Worm (Caenorhabditis elegans) whole organism, L3 larva: ENCODE measurements around the gene C05C12.6.

Source experiments
- elt-2 ChIP-seq: sonication (generic microtip); optimal IDR thresholded peaks from 2 replicates; lab custom pipeline; 2016; ENCODE audit warnings: missing genetic modification reagents, mild to moderate bottlenecking, missing genetic modification characterization, missing compliant biosample characterization
- fos-1 ChIP-seq: fragments of 150-350 bp; optimal IDR thresholded peaks from 2 replicates; lab custom pipeline; 2014; ENCODE audit warnings: missing biosample characterization, missing genetic modification characterization
- mdl-1 ChIP-seq: fragments of 150-350 bp; optimal IDR thresholded peaks from 2 replicates; lab custom pipeline; 2014; ENCODE audit warnings: missing biosample characterization, missing genetic modification characterization
- nhr-237 ChIP-seq: fragments of 150-350 bp; optimal IDR thresholded peaks from 2 replicates; lab custom pipeline; 2014; ENCODE audit warnings: missing biosample characterization, missing genetic modification characterization

- TF ChIP-seq nhr-237 (tag; lab: Kevin White, UChicago) (no peak), elt-2 (tag; lab: Kevin White, UChicago) (peak; percentile 89), fos-1 (tag; lab: Kevin White, UChicago) (no peak), mdl-1 (tag; lab: Kevin White, UChicago) (no peak)
Observed at ce11 chrIV:11257476-11257875, 16.2 kb upstream of the C05C12.6 start.
